Worm (Caenorhabditis elegans) whole organism, young adult: ENCODE results near the gene F14F7.7.

Experiments
- Y95B8A.8 ChIP-seq: fragments of 200-800 bp; sonication (Bioruptor generic); IDR thresholded peaks from 2 replicates; pipeline ENCODE4 v1.3.6; 2022; ENCODE audit warnings: missing genetic modification reagents, missing genetic modification characterization, missing compliant biosample characterization
- madf-3 ChIP-seq: fragments of 200-800 bp; sonication (Bioruptor generic); IDR thresholded peaks from 2 replicates; pipeline ENCODE4 v1.3.6; 2022; ENCODE audit warnings: missing genetic modification reagents, missing genetic modification characterization, missing compliant biosample characterization
- nfya-1 ChIP-seq: sonication (generic microtip); optimal IDR thresholded peaks from 2 replicates; lab custom pipeline; 2017; ENCODE audit warnings: antibody characterized with exemption, missing compliant biosample characterization, missing genetic modification characterization, borderline replicate concordance; ENCODE audit not compliant: insufficient read depth
- rec-8 ChIP-seq, 2 experiments: sonication (generic microtip); optimal IDR thresholded peaks; 2 replicates each; lab custom pipeline; 2016; ENCODE audit warnings: mild to moderate bottlenecking in 2 of 2, missing genetic modification characterization in 2 of 2, missing genetic modification reagents in 2 of 2, missing genotype in 2 of 2, missing biosample characterization in 1 of 2, missing compliant biosample characterization in 1 of 2, moderate library complexity in 1 of 2
- sptf-2 ChIP-seq: fragments of 200-800 bp; sonication (Bioruptor generic); optimal IDR thresholded peaks from 2 replicates; lab custom pipeline; 2018; ENCODE audit warnings: mild to moderate bottlenecking, missing genetic modification characterization, missing compliant biosample characterization
- tbp1 ChIP-seq: fragments of 200-800 bp; sonication (Bioruptor generic); optimal IDR thresholded peaks from 2 replicates; lab custom pipeline; 2018; ENCODE audit warnings: mild to moderate bottlenecking, missing genetic modification characterization, missing compliant biosample characterization

ce11 chrIII:13005161-13005560 lies 25.5 kb upstream of the F14F7.7 start, which contains the start of gene snf-7:
- no peak for TF ChIP-seq rec-8 (tag; optimal IDR thresholded peaks at IDR 0.05; lab: Kevin White, UChicago)
- TF ChIP-seq sptf-2: no peak
- TF ChIP-seq nfya-1 (tag; lab: Kevin White, UChicago): no peak
- no peak for TF ChIP-seq tbp1
- TF ChIP-seq Y95B8A.8 (GFP tag; lab: Robert Waterston, UW): no peak
- no peak for TF ChIP-seq madf-3 (GFP tag; lab: Robert Waterston, UW)
